In genomic region chr3L:8448517-8448889, dm6 we compare ENCODE assay signal across 5 fruit fly cellular contexts.
TF ChIP-seq lines count a peak whose summit lies in the region.

No protein-coding gene starts in this region.

- no peak for TF ChIP-seq CTCF in whole organism, embryonic (GFP tag; optimal IDR thresholded peaks at IDR 0.05; lab: Kevin White, UChicago)

TF ChIP-seq in whole organism, adult, 20 proteins besides CTCF, POLR2A, EP300 and RAD21:
- TF ChIP-seq CG33017 (tag; optimal IDR thresholded peaks at IDR 0.05; lab: Kevin White, UChicago) (no peak), cic (GFP tag; optimal IDR thresholded peaks at IDR 0.05; lab: Kevin White, UChicago) (no peak), CG14711 (tag; optimal IDR thresholded peaks at IDR 0.05; lab: Kevin White, UChicago) (peak; percentile 10), ovo (GFP tag; optimal IDR thresholded peaks at IDR 0.05; lab: Kevin White, UChicago) (no peak), bab1 (GFP tag; optimal IDR thresholded peaks at IDR 0.05; lab: Kevin White, UChicago) (peak; percentile 2), CG11617 (GFP tag; optimal IDR thresholded peaks at IDR 0.05; lab: Kevin White, UChicago) (no peak), Crg-1 (GFP tag; optimal IDR thresholded peaks at IDR 0.05; lab: Kevin White, UChicago) (no peak), CG5204 (GFP tag; optimal IDR thresholded peaks at IDR 0.05; lab: Kevin White, UChicago) (no peak), pad (GFP tag; optimal IDR thresholded peaks at IDR 0.05; lab: Kevin White, UChicago) (no peak), Mnt (GFP tag; optimal IDR thresholded peaks at IDR 0.05; lab: Kevin White, UChicago) (no peak), CG7101 (tag; optimal IDR thresholded peaks at IDR 0.05; lab: Kevin White, UChicago) (peak; percentile 16), CG12768 (GFP tag; optimal IDR thresholded peaks at IDR 0.05; lab: Kevin White, UChicago) (peak; percentile 19)

TF ChIP-seq in whole organism, embryonic, 481 proteins besides CTCF, POLR2A, EP300 and RAD21 (continues in another document):
- TF ChIP-seq Ets97D (GFP tag; optimal IDR thresholded peaks at IDR 0.05; lab: Kevin White, UChicago) (no peak), CG17359 (tag; optimal IDR thresholded peaks at IDR 0.05; lab: Kevin White, UChicago) (peak; percentile 5), Sin3A (optimal IDR thresholded peaks at IDR 0.05; lab: Kevin White, UChicago) (no peak), CG10979 (tag; optimal IDR thresholded peaks at IDR 0.05; lab: Kevin White, UChicago) (peak; percentile 40), tll (GFP tag; optimal IDR thresholded peaks at IDR 0.05; lab: Kevin White, UChicago) (no peak), D (optimal IDR thresholded peaks at IDR 0.05; lab: Kevin White, UChicago) (no peak), D (GFP tag; optimal IDR thresholded peaks at IDR 0.05; lab: Kevin White, UChicago) (peak; percentile 37), hth (optimal IDR thresholded peaks at IDR 0.05; lab: Kevin White, UChicago) (no peak), CG31388 (GFP tag; optimal IDR thresholded peaks at IDR 0.05; lab: Kevin White, UChicago) (no peak), bcd (GFP tag; optimal IDR thresholded peaks at IDR 0.05; lab: Kevin White, UChicago) (peak; percentile 9), CG2712 (tag; optimal IDR thresholded peaks at IDR 0.05; lab: Kevin White, UChicago) (peak; percentile 10), CG9727 (GFP tag; optimal IDR thresholded peaks at IDR 0.05; lab: Kevin White, UChicago) (peak; percentile 49), Hr51 (GFP tag; optimal IDR thresholded peaks at IDR 0.05; lab: Kevin White, UChicago) (peak in 1 of 2 experiments; percentile 14), dmrt11E (tag; optimal IDR thresholded peaks at IDR 0.05; lab: Kevin White, UChicago) (peak; percentile 10), salm (tag; optimal IDR thresholded peaks at IDR 0.05; lab: Kevin White, UChicago) (no peak), CG5180 (GFP tag; optimal IDR thresholded peaks at IDR 0.05; lab: Kevin White, UChicago) (no peak), peb (GFP tag; IDR thresholded peaks at IDR 0.05; lab: Robert Waterston, UW) (no peak), CG34224 (GFP tag; IDR thresholded peaks at IDR 0.05; lab: Robert Waterston, UW; ENCODE audit: partially characterized antibody) (no peak), Lim3 (GFP tag; IDR thresholded peaks at IDR 0.05; lab: Robert Waterston, UW) (no peak), CG31365 (tag; optimal IDR thresholded peaks at IDR 0.05; lab: Kevin White, UChicago) (no peak), gem (tag; optimal IDR thresholded peaks at IDR 0.05; lab: Kevin White, UChicago) (peak; percentile 63)

TF ChIP-seq in whole organism, prepupa, 60 proteins besides CTCF, POLR2A, EP300 and RAD21 (continues in another document):
- TF ChIP-seq CG6163 (GFP tag; IDR thresholded peaks at IDR 0.05; lab: Robert Waterston, UW) (peak; percentile 52; the same call in 1 of the 3 replicates), CG34406 (GFP tag; optimal IDR thresholded peaks at IDR 0.05; lab: Kevin White, UChicago) (peak; percentile 23), Hr39 (GFP tag; optimal IDR thresholded peaks at IDR 0.05; lab: Kevin White, UChicago) (peak; percentile 11), CG11294 (GFP tag; IDR thresholded peaks at IDR 0.05; lab: Robert Waterston, UW) (no peak), CG10631 (GFP tag; optimal IDR thresholded peaks at IDR 0.05; lab: Kevin White, UChicago) (peak; percentile 41), fd59A (GFP tag; optimal IDR thresholded peaks at IDR 0.05; lab: Kevin White, UChicago) (no peak), eg (GFP tag; IDR thresholded peaks at IDR 0.05; lab: Robert Waterston, UW) (peak; percentile 63; the same call in 2 of the 3 replicates), CG9139 (GFP tag; optimal IDR thresholded peaks at IDR 0.05; lab: Kevin White, UChicago) (no peak), CG15336 (GFP tag; IDR thresholded peaks at IDR 0.05; lab: Robert Waterston, UW) (0 out of 2 replicates have a peak, but pooled peaks have one; percentile 13), CG3919 (GFP tag; optimal IDR thresholded peaks at IDR 0.05; lab: Kevin White, UChicago) (peak; percentile 38), Sox14 (GFP tag; optimal IDR thresholded peaks at IDR 0.05; lab: Kevin White, UChicago) (peak; percentile 24), vri (GFP tag; optimal IDR thresholded peaks at IDR 0.05; lab: Kevin White, UChicago) (peak; percentile 38), dsx (GFP tag; optimal IDR thresholded peaks at IDR 0.05; lab: Kevin White, UChicago; ENCODE audit: poor library complexity, severe bottlenecking) (peak; percentile 39), fd85E (GFP tag; optimal IDR thresholded peaks at IDR 0.05; lab: Kevin White, UChicago) (no peak), Met (GFP tag; optimal IDR thresholded peaks at IDR 0.05; lab: Kevin White, UChicago) (peak; percentile 28), ss (GFP tag; optimal IDR thresholded peaks at IDR 0.05; lab: Kevin White, UChicago) (peak; percentile 11 to 42), Sox102F (GFP tag; optimal IDR thresholded peaks at IDR 0.05; lab: Kevin White, UChicago) (peak; percentile 6), spab (GFP tag; optimal IDR thresholded peaks at IDR 0.05; lab: Kevin White, UChicago) (peak; percentile 15), CG6276 (GFP tag; optimal IDR thresholded peaks at IDR 0.05; lab: Kevin White, UChicago) (peak; percentile 70), Gug (GFP tag; IDR thresholded peaks at IDR 0.05; lab: Robert Waterston, UW) (peak; percentile 44; the same call in 1 of the 2 replicates)

TF ChIP-seq in whole organism, pupa, 21 proteins besides CTCF, POLR2A, EP300 and RAD21:
- TF ChIP-seq D1 (tag; optimal IDR thresholded peaks at IDR 0.05; lab: Kevin White, UChicago) (no peak), CG10348 (GFP tag; IDR thresholded peaks at IDR 0.05; lab: Robert Waterston, UW) (no peak), CG15710 (tag; optimal IDR thresholded peaks at IDR 0.05; lab: Kevin White, UChicago) (peak; percentile 30), CG8301 (tag; optimal IDR thresholded peaks at IDR 0.05; lab: Kevin White, UChicago) (peak; percentile 59), CG13204 (GFP tag; optimal IDR thresholded peaks at IDR 0.05; lab: Kevin White, UChicago) (no peak), CG14655 (GFP tag; optimal IDR thresholded peaks at IDR 0.05; lab: Kevin White, UChicago) (peak; percentile 74), rn (GFP tag; IDR thresholded peaks at IDR 0.05; lab: Robert Waterston, UW) (no peak), gl (tag; optimal IDR thresholded peaks at IDR 0.05; lab: Kevin White, UChicago) (no peak), Snoo (tag; optimal IDR thresholded peaks at IDR 0.05; lab: Kevin White, UChicago) (no peak), Pif1A (GFP tag; optimal IDR thresholded peaks at IDR 0.05; lab: Kevin White, UChicago) (peak; percentile 54), EcR (GFP tag; optimal IDR thresholded peaks at IDR 0.05; lab: Kevin White, UChicago) (no peak), CG9948 (tag; optimal IDR thresholded peaks at IDR 0.05; lab: Kevin White, UChicago) (peak; percentile 36), Ets98B (GFP tag; IDR thresholded peaks at IDR 0.05; lab: Robert Waterston, UW) (no peak), CG4496 (GFP tag; IDR thresholded peaks at IDR 0.05; lab: Robert Waterston, UW) (peak; percentile 62; the same call in 1 of the 3 replicates), CG34367 (tag; optimal IDR thresholded peaks at IDR 0.05; lab: Kevin White, UChicago) (peak; percentile 0), fd96Ca (GFP tag; IDR thresholded peaks at IDR 0.05; lab: Robert Waterston, UW) (no peak), CG32121 (GFP tag; IDR thresholded peaks at IDR 0.05; lab: Robert Waterston, UW) (peak; percentile 49; the same call in 1 of the 2 replicates), CG17806 (tag; optimal IDR thresholded peaks at IDR 0.05; lab: Kevin White, UChicago) (peak; percentile 44), CG8159 (tag; optimal IDR thresholded peaks at IDR 0.05; lab: Kevin White, UChicago) (peak; percentile 44), CG12605 (GFP tag; IDR thresholded peaks at IDR 0.05; lab: Robert Waterston, UW) (0 out of 2 replicates have a peak, but pooled peaks have one; percentile 7), Pif1B (GFP tag; optimal IDR thresholded peaks at IDR 0.05; lab: Kevin White, UChicago) (peak; percentile 35)

TF ChIP-seq in whole organism, wandering third instar larva, 38 proteins besides CTCF, POLR2A, EP300 and RAD21 (continues in another document):
- TF ChIP-seq Dfd (GFP tag; optimal IDR thresholded peaks at IDR 0.05; lab: Kevin White, UChicago), result no peak
- no peak for TF ChIP-seq pan (optimal IDR thresholded peaks at IDR 0.05; lab: Kevin White, UChicago)
- peak; percentile 21 for TF ChIP-seq OdsH (GFP tag; optimal IDR thresholded peaks at IDR 0.05; lab: Kevin White, UChicago)
- no peak for TF ChIP-seq usp (GFP tag; optimal IDR thresholded peaks at IDR 0.05; lab: Kevin White, UChicago)
- TF ChIP-seq GATAd (GFP tag; optimal IDR thresholded peaks at IDR 0.05; lab: Kevin White, UChicago), result no peak
- peak; percentile 58 for TF ChIP-seq h (GFP tag; optimal IDR thresholded peaks at IDR 0.05; lab: Kevin White, UChicago)
- no peak for TF ChIP-seq Jra (GFP tag; optimal IDR thresholded peaks at IDR 0.05; lab: Kevin White, UChicago)
- TF ChIP-seq Hr83 (GFP tag; optimal IDR thresholded peaks at IDR 0.05; lab: Kevin White, UChicago; ENCODE audit: poor library complexity, severe bottlenecking), result no peak
- peak; percentile 46 for TF ChIP-seq br (GFP tag; optimal IDR thresholded peaks at IDR 0.05; lab: Kevin White, UChicago)
- no peak for TF ChIP-seq jim (GFP tag; optimal IDR thresholded peaks at IDR 0.05; lab: Kevin White, UChicago)
- peak in 1 of 2 experiments; percentile 65 for TF ChIP-seq foxo (GFP tag; optimal IDR thresholded peaks at IDR 0.05; lab: Kevin White, UChicago)
- TF ChIP-seq Myc (optimal IDR thresholded peaks at IDR 0.05; lab: Kevin White, UChicago), result no peak
- no peak for TF ChIP-seq sage (GFP tag; optimal IDR thresholded peaks at IDR 0.05; lab: Kevin White, UChicago)
- no peak for TF ChIP-seq dl (GFP tag; optimal IDR thresholded peaks at IDR 0.05; lab: Kevin White, UChicago; ENCODE audit: insufficient read depth in 1 of 2, partially characterized antibody in 2 of 2)
- no peak for TF ChIP-seq CrebA (GFP tag; optimal IDR thresholded peaks at IDR 0.05; lab: Kevin White, UChicago; ENCODE audit: borderline replicate concordance)
- TF ChIP-seq psq (GFP tag; optimal IDR thresholded peaks at IDR 0.05; lab: Kevin White, UChicago), result peak; percentile 0
- TF ChIP-seq N (GFP tag; optimal IDR thresholded peaks at IDR 0.05; lab: Kevin White, UChicago), result no peak
- TF ChIP-seq Sp1 (GFP tag; optimal IDR thresholded peaks at IDR 0.05; lab: Kevin White, UChicago), result no peak
- no peak for TF ChIP-seq dsf (GFP tag; optimal IDR thresholded peaks at IDR 0.05; lab: Kevin White, UChicago; ENCODE audit: borderline replicate concordance)
- TF ChIP-seq lola (GFP tag; optimal IDR thresholded peaks at IDR 0.05; lab: Kevin White, UChicago), result no peak
- no peak for TF ChIP-seq dmrt93B (GFP tag; optimal IDR thresholded peaks at IDR 0.05; lab: Kevin White, UChicago)
- TF ChIP-seq rgr (GFP tag; optimal IDR thresholded peaks at IDR 0.05; lab: Kevin White, UChicago), result peak; percentile 25
- no peak for TF ChIP-seq woc (GFP tag; optimal IDR thresholded peaks at IDR 0.05; lab: Kevin White, UChicago)
- TF ChIP-seq tai (GFP tag; optimal IDR thresholded peaks at IDR 0.05; lab: Kevin White, UChicago), result no peak
- no peak for TF ChIP-seq HLH106 (tag; optimal IDR thresholded peaks at IDR 0.05; lab: Kevin White, UChicago)
- no peak for TF ChIP-seq sv (GFP tag; optimal IDR thresholded peaks at IDR 0.05; lab: Kevin White, UChicago)
